Fruit fly (Drosophila melanogaster): ENCODE data around the gene CG11927.

CG11927 gene

dm6 chr2L:4887382-4888219 lies 40.0 kb downstream of the CG11927 start (continued):
- TF ChIP-seq phol (tag; optimal IDR thresholded peaks at IDR 0.05) (peak; percentile 70), B-H1 (GFP tag; IDR thresholded peaks at IDR 0.05) (peak; percentile 34; the same call in 2 of the 3 replicates), CG6813 (GFP tag; optimal IDR thresholded peaks at IDR 0.05) (peak; percentile 1), CG5180 (GFP tag; optimal IDR thresholded peaks at IDR 0.05) (peak; percentile 10), CG31224 (GFP tag; IDR thresholded peaks at IDR 0.05) (peak; percentile 36), fd102C (GFP tag; optimal IDR thresholded peaks at IDR 0.05) (peak; percentile 18), yki (optimal IDR thresholded peaks at IDR 0.05) (no peak), CG15696 (tag; optimal IDR thresholded peaks at IDR 0.05) (peak; percentile 27), sqz (GFP tag; optimal IDR thresholded peaks at IDR 0.05) (no peak), TFAM (GFP tag; optimal IDR thresholded peaks at IDR 0.05) (no peak), cg (GFP tag; optimal IDR thresholded peaks at IDR 0.05) (peak; percentile 65), dmrt99B (tag; optimal IDR thresholded peaks at IDR 0.05) (peak; percentile 66), salm (tag; optimal IDR thresholded peaks at IDR 0.05) (no peak), mam (GFP tag; optimal IDR thresholded peaks at IDR 0.05) (peak; percentile 30), CG17328 (GFP tag; IDR thresholded peaks at IDR 0.05) (peak; percentile 69), pita (GFP tag; optimal IDR thresholded peaks at IDR 0.05) (no peak), CG14014 (GFP tag; IDR thresholded peaks at IDR 0.05) (peak; percentile 56), CG8944 (GFP tag; optimal IDR thresholded peaks at IDR 0.05) (no peak), sug (tag; optimal IDR thresholded peaks at IDR 0.05) (no peak), CG7928 (GFP tag; optimal IDR thresholded peaks at IDR 0.05) (peak; percentile 17), Lim3 (GFP tag; IDR thresholded peaks at IDR 0.05) (no peak), seq (GFP tag; IDR thresholded peaks at IDR 0.05) (peak; percentile 44; the same call in 1 of the 2 replicates), ro (GFP tag; IDR thresholded peaks at IDR 0.05) (peak; percentile 56; the same call in 1 of the 2 replicates), emc (GFP tag; optimal IDR thresholded peaks at IDR 0.05) (no peak), Asciz (GFP tag; optimal IDR thresholded peaks at IDR 0.05) (peak; percentile 12), ftz-f1 (GFP tag; optimal IDR thresholded peaks at IDR 0.05) (peak; percentile 17), exex (tag; optimal IDR thresholded peaks at IDR 0.05) (no peak), Dfd (GFP tag; optimal IDR thresholded peaks at IDR 0.05) (no peak), jigr1 (GFP tag; IDR thresholded peaks at IDR 0.05) (0 out of 3 replicates have a peak, but pooled peaks have one; percentile 45), CG33213 (GFP tag; optimal IDR thresholded peaks at IDR 0.05) (peak; percentile 30), Med (GFP tag) (peak; percentile 71), ATbp (GFP tag; optimal IDR thresholded peaks at IDR 0.05) (peak; percentile 50), dan (GFP tag; IDR thresholded peaks at IDR 0.05) (no peak), p53 (GFP tag; optimal IDR thresholded peaks at IDR 0.05) (no peak), CG15011 (GFP tag; optimal IDR thresholded peaks at IDR 0.05) (peak; percentile 32), CG3281 (GFP tag; optimal IDR thresholded peaks at IDR 0.05) (peak; percentile 52), sima (GFP tag; optimal IDR thresholded peaks at IDR 0.05) (no peak), pnt (GFP tag; optimal IDR thresholded peaks at IDR 0.05) (peak; percentile 39), Six4 (GFP tag; optimal IDR thresholded peaks at IDR 0.05) (no peak), CG15601 (tag; optimal IDR thresholded peaks at IDR 0.05) (no peak), crol (GFP tag; IDR thresholded peaks at IDR 0.05) (peak; percentile 69), CG1647 (GFP tag; optimal IDR thresholded peaks at IDR 0.05) (no peak), nerfin-2 (GFP tag; IDR thresholded peaks at IDR 0.05; ENCODE audit: partially characterized antibody) (no peak), ac (GFP tag; optimal IDR thresholded peaks at IDR 0.05) (no peak), CG3407 (GFP tag; optimal IDR thresholded peaks at IDR 0.05) (no peak), Chrac-16 (GFP tag; optimal IDR thresholded peaks at IDR 0.05) (peak; percentile 69), CG10431 (GFP tag; optimal IDR thresholded peaks at IDR 0.05) (no peak), fru (optimal IDR thresholded peaks at IDR 0.05) (no peak), Poxn (GFP tag; IDR thresholded peaks at IDR 0.05) (no peak), CG10321 (GFP tag; IDR thresholded peaks at IDR 0.05) (no peak)
